Fruit fly (Drosophila melanogaster): Measurements from ENCODE around the gene IKKbeta.

- TF ChIP-seq CG4496 (GFP tag; IDR thresholded peaks at IDR 0.05) (no peak), Pif1A (GFP tag; optimal IDR thresholded peaks at IDR 0.05) (no peak), EcR (GFP tag; optimal IDR thresholded peaks at IDR 0.05) (no peak), CG34367 (tag; optimal IDR thresholded peaks at IDR 0.05) (no peak), CG8301 (tag; optimal IDR thresholded peaks at IDR 0.05) (no peak), D1 (tag; optimal IDR thresholded peaks at IDR 0.05) (no peak), CG9948 (tag; optimal IDR thresholded peaks at IDR 0.05) (no peak), fd96Ca (GFP tag; IDR thresholded peaks at IDR 0.05) (no peak), CG32121 (GFP tag; IDR thresholded peaks at IDR 0.05) (no peak), rn (GFP tag; IDR thresholded peaks at IDR 0.05) (no peak), Snoo (tag; optimal IDR thresholded peaks at IDR 0.05) (no peak)
Observed at dm6 chr3R:16022005-16022404, 27.2 kb downstream of the IKKbeta start.

All from whole organism, pupa.